Fruit fly (Drosophila melanogaster) whole organism, embryonic: Measurements from ENCODE around the gene CG31287.

Experiments
- Atf6 ChIP-seq: fragments of 200-800 bp; sonication (Bioruptor generic); IDR thresholded peaks from 2 replicates; pipeline ENCODE4 v1.3.6; 2022; ENCODE audit warnings: missing biosample characterization, missing genetic modification characterization
- Awh ChIP-seq: fragments of 200-800 bp; sonication (Bioruptor generic); IDR thresholded peaks from 2 replicates; pipeline ENCODE4, ENCODE4 v1.3.6; 2022; ENCODE audit warnings: missing biosample characterization, missing genetic modification characterization
- BEAF-32 ChIP-seq: fragments of 200-800 bp; sonication (Bioruptor generic); optimal IDR thresholded peaks from 3 replicates; lab custom pipeline; 2017; ENCODE audit warnings: missing biosample characterization, missing genetic modification characterization, mild to moderate bottlenecking, moderate library complexity, missing genetic modification reagents
- Bgb ChIP-seq: fragments of 200-800 bp; sonication (Bioruptor generic); IDR thresholded peaks from 2 replicates; pipeline ENCODE4 v1.3.6; 2022; ENCODE audit warnings: missing biosample characterization, missing genetic modification characterization; ENCODE audit not compliant: partially characterized antibody
- C15 ChIP-seq: fragments of 200-800 bp; sonication (Bioruptor generic); IDR thresholded peaks from 3 replicates; pipeline ENCODE4 v1.3.6; 2022; ENCODE audit warnings: missing biosample characterization, missing genetic modification characterization
- CG11247 ChIP-seq: fragments of 200-800 bp; sonication (Bioruptor generic); IDR thresholded peaks from 2 replicates; pipeline ENCODE4 v1.3.6; 2022; ENCODE audit warnings: missing biosample characterization, missing genetic modification characterization
- CG11696 ChIP-seq: fragments of 200-800 bp; sonication (Bioruptor generic); IDR thresholded peaks from 2 replicates; pipeline ENCODE4 v1.3.6; 2022; ENCODE audit warnings: missing biosample characterization, missing genetic modification characterization
- CG12769 ChIP-seq: fragments of 200-800 bp; sonication (Bioruptor generic); optimal IDR thresholded peaks from 2 replicates; lab custom pipeline; 2019; ENCODE audit warnings: missing biosample characterization, mild to moderate bottlenecking, missing genetic modification characterization, moderate library complexity
- CG15073 ChIP-seq: fragments of 200-800 bp; sonication (Bioruptor generic); optimal IDR thresholded peaks from 2 replicates; lab custom pipeline; 2016; ENCODE audit warnings: missing biosample characterization, missing genetic modification characterization
- CG15479 ChIP-seq: fragments of 200-800 bp; sonication (Bioruptor generic); optimal IDR thresholded peaks from 3 replicates; lab custom pipeline; 2019; ENCODE audit warnings: missing biosample characterization, mild to moderate bottlenecking, missing genetic modification characterization, moderate library complexity
- CG18011 ChIP-seq: fragments of 200-800 bp; sonication (Bioruptor generic); optimal IDR thresholded peaks from 2 replicates; lab custom pipeline; 2017; ENCODE audit warnings: missing biosample characterization, missing genetic modification characterization, mild to moderate bottlenecking, moderate library complexity, missing genotype
- CG18262 ChIP-seq: fragments of 200-800 bp; optimal IDR thresholded peaks from 3 replicates; lab custom pipeline; 2019; ENCODE audit warnings: missing biosample characterization, mild to moderate bottlenecking, missing genetic modification characterization, moderate library complexity
- CG2120 ChIP-seq: fragments of 200-800 bp; sonication (Bioruptor generic); optimal IDR thresholded peaks from 3 replicates; lab custom pipeline; 2016; ENCODE audit warnings: missing biosample characterization, missing genetic modification characterization
- CG2202 ChIP-seq: fragments of 200-800 bp; sonication (Bioruptor generic); optimal IDR thresholded peaks from 2 replicates; lab custom pipeline; 2018; ENCODE audit warnings: missing biosample characterization, mild to moderate bottlenecking, missing genetic modification characterization
- CG30403 ChIP-seq: fragments of 200-800 bp; sonication (Bioruptor generic); optimal IDR thresholded peaks from 3 replicates; lab custom pipeline; 2016; ENCODE audit warnings: missing biosample characterization, missing genetic modification characterization
- CG34224 ChIP-seq: fragments of 200-800 bp; sonication (Bioruptor generic); IDR thresholded peaks from 3 replicates; pipeline ENCODE4 v1.3.6; 2022; ENCODE audit warnings: missing biosample characterization, missing genetic modification characterization; ENCODE audit not compliant: partially characterized antibody
- CG42726 ChIP-seq: fragments of 200-800 bp; sonication (Bioruptor generic); IDR thresholded peaks from 2 replicates; pipeline ENCODE4 v1.3.6; 2022; ENCODE audit warnings: missing biosample characterization, missing genetic modification characterization; ENCODE audit not compliant: partially characterized antibody
- CG5180 ChIP-seq: fragments of 200-800 bp; sonication (Bioruptor generic); optimal IDR thresholded peaks from 3 replicates; lab custom pipeline; 2017; ENCODE audit warnings: missing biosample characterization, missing genetic modification characterization, mild to moderate bottlenecking, moderate library complexity, missing genetic modification reagents
- CG6272 ChIP-seq: fragments of 200-800 bp; sonication (Bioruptor generic); IDR thresholded peaks from 2 replicates; pipeline ENCODE4 v1.3.6; 2022; ENCODE audit warnings: missing biosample characterization, missing genetic modification characterization
- CG9797 ChIP-seq: fragments of 200-800 bp; sonication (Bioruptor generic); optimal IDR thresholded peaks from 3 replicates; lab custom pipeline; 2018; ENCODE audit warnings: missing biosample characterization, mild to moderate bottlenecking, missing genetic modification characterization
- CG9932 ChIP-seq: fragments of 200-800 bp; sonication (Bioruptor generic); IDR thresholded peaks from 2 replicates; pipeline ENCODE4 v1.3.6; 2022; ENCODE audit warnings: missing biosample characterization, missing genetic modification characterization
- Dbx ChIP-seq: fragments of 200-800 bp; sonication (Bioruptor generic); IDR thresholded peaks from 3 replicates; pipeline ENCODE4 v1.3.6; 2022; ENCODE audit warnings: missing biosample characterization, missing genetic modification characterization
- Dip3 ChIP-seq: fragments of 200-800 bp; sonication (Bioruptor generic); optimal IDR thresholded peaks from 3 replicates; lab custom pipeline; 2016; ENCODE audit warnings: missing biosample characterization, missing genetic modification characterization
- Dp ChIP-seq: fragments of 200-800 bp; sonication (Bioruptor generic); optimal IDR thresholded peaks from 2 replicates; lab custom pipeline; 2018; ENCODE audit warnings: missing biosample characterization, mild to moderate bottlenecking, missing genetic modification characterization, moderate library complexity
- E2f1 ChIP-seq: fragments of 200-800 bp; sonication (Bioruptor generic); IDR thresholded peaks from 2 replicates; pipeline ENCODE4 v1.3.6; 2022; ENCODE audit warnings: missing biosample characterization, missing genetic modification characterization
- Ets97D ChIP-seq: fragments of 200-800 bp; sonication (Bioruptor generic); optimal IDR thresholded peaks from 3 replicates; lab custom pipeline; 2016; ENCODE audit warnings: missing biosample characterization, missing genetic modification characterization
- Gug ChIP-seq: fragments of 200-800 bp; sonication (Bioruptor generic); IDR thresholded peaks from 4 replicates; pipeline ENCODE4 v1.3.6; 2022; ENCODE audit warnings: missing biosample characterization, missing genetic modification characterization
- H15 ChIP-seq: fragments of 200-800 bp; sonication (Bioruptor generic); IDR thresholded peaks from 3 replicates; pipeline ENCODE4 v1.3.6; 2022; ENCODE audit warnings: missing biosample characterization, missing genetic modification characterization
- HHEX ChIP-seq: fragments of 200-800 bp; sonication (Bioruptor generic); optimal IDR thresholded peaks from 3 replicates; lab custom pipeline; 2017; ENCODE audit warnings: missing biosample characterization, mild to moderate bottlenecking, missing genetic modification characterization, missing genetic modification reagents
- Hmx ChIP-seq: fragments of 200-800 bp; sonication (Bioruptor generic); optimal IDR thresholded peaks from 2 replicates; lab custom pipeline; 2016; ENCODE audit warnings: missing biosample characterization, missing genetic modification characterization
- Hr3 ChIP-seq: fragments of 200-800 bp; sonication (Bioruptor generic); optimal IDR thresholded peaks from 3 replicates; lab custom pipeline; 2016; ENCODE audit warnings: missing biosample characterization, missing genetic modification characterization
- Kr ChIP-seq: fragments of 200-800 bp; sonication (Bioruptor generic); optimal IDR thresholded peaks from 2 replicates; lab custom pipeline; 2017; ENCODE audit warnings: missing biosample characterization, mild to moderate bottlenecking, missing genetic modification characterization
- MTF-1 ChIP-seq: fragments of 200-800 bp; sonication (Bioruptor generic); optimal IDR thresholded peaks from 2 replicates; lab custom pipeline; 2018; ENCODE audit warnings: missing biosample characterization, mild to moderate bottlenecking, missing genetic modification characterization, borderline replicate concordance
- Six4 ChIP-seq: fragments of 200-800 bp; sonication (Bioruptor generic); optimal IDR thresholded peaks from 2 replicates; lab custom pipeline; 2016; ENCODE audit warnings: missing biosample characterization, missing genetic modification characterization
- Taf1 ChIP-seq: fragments of 200-800 bp; sonication (Bioruptor generic); IDR thresholded peaks from 2 replicates; pipeline ENCODE4 v1.3.6; 2022; ENCODE audit warnings: missing biosample characterization, missing genetic modification characterization
- ab ChIP-seq: fragments of 200-800 bp; sonication (Bioruptor generic); optimal IDR thresholded peaks from 2 replicates; lab custom pipeline; 2016; ENCODE audit warnings: missing biosample characterization, missing genetic modification characterization
- ato ChIP-seq: fragments of 200-800 bp; sonication (Bioruptor generic); IDR thresholded peaks from 2 replicates; pipeline ENCODE4 v1.3.6; 2022; ENCODE audit warnings: missing biosample characterization, missing genetic modification characterization; ENCODE audit not compliant: partially characterized antibody
- dimm ChIP-seq: fragments of 200-800 bp; sonication (Bioruptor generic); IDR thresholded peaks from 2 replicates; pipeline ENCODE4 v1.3.6; 2022; ENCODE audit warnings: missing biosample characterization, missing genetic modification characterization
- disco-r ChIP-seq: fragments of 200-800 bp; sonication (Bioruptor generic); optimal IDR thresholded peaks from 2 replicates; lab custom pipeline; 2016; ENCODE audit warnings: missing biosample characterization, missing genetic modification characterization
- dmrt99B ChIP-seq: fragments of 200-800 bp; sonication (Bioruptor generic); optimal IDR thresholded peaks from 2 replicates; lab custom pipeline; 2018; ENCODE audit warnings: missing biosample characterization, mild to moderate bottlenecking, missing genetic modification characterization, moderate library complexity
- gcm ChIP-seq: fragments of 200-800 bp; sonication (Bioruptor generic); optimal IDR thresholded peaks from 2 replicates; lab custom pipeline; 2019; ENCODE audit warnings: missing biosample characterization, mild to moderate bottlenecking, missing genetic modification characterization, moderate library complexity
- grau ChIP-seq: fragments of 200-800 bp; optimal IDR thresholded peaks from 3 replicates; lab custom pipeline; 2019; ENCODE audit warnings: missing biosample characterization, mild to moderate bottlenecking, missing genetic modification characterization, moderate library complexity
- gt ChIP-seq: fragments of 200-800 bp; sonication (Bioruptor generic); IDR thresholded peaks from 2 replicates; pipeline ENCODE4 v1.3.6; 2022; ENCODE audit warnings: missing biosample characterization, missing genetic modification characterization
- h ChIP-seq: fragments of >200 bp; optimal IDR thresholded peaks from 2 replicates; lab custom pipeline; 2017
- hkb ChIP-seq, 2 experiments: fragments of 200-800 bp in 1 of 2; fragments of >200 bp in 1 of 2; sonication (Bioruptor generic) in 1 of 2; IDR thresholded peaks in 1 of 2; optimal IDR thresholded peaks in 1 of 2; 2 replicates each; pipeline versions ENCODE4 v1.3.6 to Lab custom; 2017 to 2022; ENCODE audit warnings: missing biosample characterization in 1 of 2, missing genetic modification characterization in 1 of 2
- lmd ChIP-seq: fragments of 200-800 bp; sonication (Bioruptor generic); IDR thresholded peaks from 2 replicates; pipeline ENCODE4 v1.3.6; 2022; ENCODE audit warnings: missing biosample characterization, missing genetic modification characterization
- odd ChIP-seq: fragments of 200-800 bp; sonication (Bioruptor generic); optimal IDR thresholded peaks from 2 replicates; lab custom pipeline; 2017; ENCODE audit warnings: missing biosample characterization, mild to moderate bottlenecking, missing genetic modification characterization
- pzg ChIP-seq: fragments of 200-800 bp; sonication (Bioruptor generic); optimal IDR thresholded peaks from 3 replicates; lab custom pipeline; 2018; ENCODE audit warnings: missing biosample characterization, mild to moderate bottlenecking, missing genetic modification characterization, moderate library complexity
- repo ChIP-seq: fragments of 200-800 bp; sonication (Bioruptor generic); optimal IDR thresholded peaks from 2 replicates; lab custom pipeline; 2016; ENCODE audit warnings: missing biosample characterization, missing genetic modification characterization
- so ChIP-seq: fragments of 200-800 bp; sonication (Bioruptor generic); IDR thresholded peaks from 3 replicates; pipeline ENCODE4 v1.3.6; 2022; ENCODE audit warnings: missing biosample characterization, missing genetic modification characterization
- tll ChIP-seq, 2 experiments: fragments of 200-800 bp in 1 of 2; fragments of >200 bp in 1 of 2; sonication (Bioruptor generic) in 1 of 2; optimal IDR thresholded peaks; 2 replicates each; lab custom pipeline; 2017 to 2019; ENCODE audit warnings: missing biosample characterization in 2 of 2, missing genetic modification characterization in 2 of 2, mild to moderate bottlenecking in 1 of 2, moderate library complexity in 1 of 2

CG31287 gene

dm6 chr3R:16234745-16235149 lies 31.6 kb downstream of the CG31287 start:
- TF ChIP-seq h (lab: Kevin White, UChicago) (no peak), Dbx (GFP tag; lab: Robert Waterston, UW) (no peak), lmd (GFP tag; lab: Robert Waterston, UW) (no peak), C15 (GFP tag; lab: Robert Waterston, UW) (no peak), CG6272 (GFP tag; lab: Robert Waterston, UW) (no peak), CG42726 (no peak), Hmx (GFP tag; lab: Kevin White, UChicago) (peak; percentile 30), disco-r (no peak), repo (no peak), gcm (no peak), dmrt99B (peak; percentile 74), Dip3 (GFP tag; lab: Kevin White, UChicago) (no peak), MTF-1 (no peak), CG18262 (tag; lab: Kevin White, UChicago) (peak; percentile 75), Taf1 (no peak), H15 (no peak), Six4 (GFP tag; lab: Kevin White, UChicago) (peak; percentile 11), CG2120 (no peak), CG11696 (no peak), CG15479 (GFP tag; lab: Kevin White, UChicago) (no peak), so (no peak), CG11247 (GFP tag; lab: Robert Waterston, UW) (no peak), gt (no peak), grau (tag; lab: Kevin White, UChicago) (peak; percentile 24), CG9797 (GFP tag; lab: Kevin White, UChicago) (no peak), E2f1 (GFP tag; lab: Robert Waterston, UW) (no peak), CG15073 (GFP tag; lab: Kevin White, UChicago) (no peak), CG34224 (no peak), Kr (GFP tag; lab: Kevin White, UChicago) (no peak), Gug (GFP tag; lab: Robert Waterston, UW) (no peak), CG9932 (GFP tag; lab: Robert Waterston, UW) (no peak), Awh (GFP tag; lab: Robert Waterston, UW) (no peak), CG30403 (GFP tag; lab: Kevin White, UChicago) (peak; percentile 42), tll (GFP tag; optimal IDR thresholded peaks at IDR 0.05; lab: Kevin White, UChicago) (no peak), Bgb (GFP tag; lab: Robert Waterston, UW) (no peak), CG18011 (GFP tag; lab: Kevin White, UChicago) (no peak), ab (GFP tag; lab: Kevin White, UChicago) (no peak), CG12769 (tag; lab: Kevin White, UChicago) (no peak), ato (GFP tag; lab: Robert Waterston, UW) (no peak), Hr3 (GFP tag; lab: Kevin White, UChicago) (peak; percentile 37), CG2202 (tag; lab: Kevin White, UChicago) (no peak), dimm (no peak), hkb (optimal IDR thresholded peaks at IDR 0.05; lab: Kevin White, UChicago) (no peak), hkb (GFP tag; IDR thresholded peaks at IDR 0.05; lab: Robert Waterston, UW) (no peak), Atf6 (GFP tag; lab: Robert Waterston, UW) (no peak), CG5180 (GFP tag; lab: Kevin White, UChicago) (no peak), odd (GFP tag; lab: Kevin White, UChicago) (peak; percentile 37), pzg (no peak), Ets97D (GFP tag; lab: Kevin White, UChicago) (no peak), BEAF-32 (GFP tag; lab: Kevin White, UChicago) (no peak), HHEX (GFP tag; lab: Kevin White, UChicago) (peak; percentile 19), Dp (GFP tag; lab: Kevin White, UChicago) (no peak)
